Worm (Caenorhabditis elegans): Measurements from ENCODE around the gene acr-25.
"Not testable (repeated sequence)": the region's sequence is repeated elsewhere in the genome, so short reads cannot be mapped to it uniquely, and the experiment has no call there.

DNA sequence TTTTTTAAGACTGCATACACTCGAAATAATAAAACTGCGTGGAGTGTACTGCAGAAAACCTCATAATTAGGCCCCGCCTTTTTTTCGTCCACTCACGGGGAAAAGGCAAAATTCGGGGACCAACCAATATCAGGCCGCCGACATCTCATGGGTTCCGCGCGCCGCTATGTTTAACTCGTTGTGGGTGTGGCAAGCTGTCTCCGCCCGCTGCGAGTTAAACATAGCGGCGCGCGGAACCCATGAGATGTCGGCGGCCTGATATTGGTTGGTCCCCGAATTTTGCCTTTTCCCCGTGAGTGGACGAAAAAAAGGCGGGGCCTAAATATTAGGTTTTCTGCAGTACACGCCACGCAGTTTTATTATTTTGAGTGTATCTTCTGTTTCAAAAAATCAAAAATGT is 37.2 kb downstream of the acr-25 start:
- TF ChIP-seq ceh-28 (tag; optimal IDR thresholded peaks at IDR 0.05); ceh-62 (tag; optimal IDR thresholded peaks at IDR 0.05); ztf-11 (tag; optimal IDR thresholded peaks at IDR 0.05); zag-1 (tag; optimal IDR thresholded peaks at IDR 0.05); T20F7.1 (GFP tag; optimal IDR thresholded peaks at IDR 0.05): not testable (repeated sequence)
- TF ChIP-seq snpc-1.2 (GFP tag; IDR thresholded peaks at IDR 0.05), result peak; percentile 81
